Worm (Caenorhabditis elegans) whole organism, L1 larva: Measurements from ENCODE around the gene Y38E10A.33.

Source experiments
- C16A3.4 ChIP-seq: fragments of 150-350 bp; optimal IDR thresholded peaks from 2 replicates; lab custom pipeline; 2014; ENCODE audit warnings: missing biosample characterization, missing genetic modification characterization
- Y116A8C.19 ChIP-seq: sonication (generic microtip); optimal IDR thresholded peaks from 2 replicates; lab custom pipeline; 2016; ENCODE audit warnings: missing compliant biosample characterization, missing genetic modification characterization, borderline replicate concordance
- aly-2 ChIP-seq: fragments of 150-350 bp; optimal IDR thresholded peaks from 2 replicates; lab custom pipeline; 2014; ENCODE audit warnings: missing biosample characterization, missing genetic modification characterization
- ama-1 ChIP-seq: fragments of 150-350 bp; optimal IDR thresholded peaks from 2 replicates; lab custom pipeline; 2014
- blmp-1 ChIP-seq: fragments of 150-350 bp; optimal IDR thresholded peaks from 2 replicates; lab custom pipeline; 2014; ENCODE audit warnings: missing biosample characterization, missing genetic modification characterization
- ceh-63 ChIP-seq: fragments of 200-800 bp; sonication (Bioruptor generic); optimal IDR thresholded peaks from 2 replicates; lab custom pipeline; 2018; ENCODE audit warnings: mild to moderate bottlenecking, missing genetic modification characterization, missing compliant biosample characterization
- ceh-82 ChIP-seq, 3 experiments: fragments of 150-350 bp in 1 of 3; sonication (generic microtip) in 2 of 3; optimal IDR thresholded peaks; 2 replicates each; lab custom pipeline; 2014 to 2017; ENCODE audit warnings: missing biosample characterization in 3 of 3, missing genetic modification characterization in 3 of 3
- ceh-88 ChIP-seq: fragments of 200-800 bp; sonication (Bioruptor generic); IDR thresholded peaks from 2 replicates; pipeline ENCODE4 v1.3.6; 2022; ENCODE audit warnings: missing genetic modification characterization, missing compliant biosample characterization
- ces-1 ChIP-seq: fragments of 150-350 bp; optimal IDR thresholded peaks from 2 replicates; lab custom pipeline; 2014; ENCODE audit warnings: missing biosample characterization, missing genetic modification reagents, missing genetic modification characterization
- dpl-1 ChIP-seq, 3 experiments: fragments of 150-350 bp in 2 of 3; sonication (generic microtip) in 1 of 3; optimal IDR thresholded peaks; 2 replicates each; lab custom pipeline; 2014 to 2017; ENCODE audit warnings: missing biosample characterization in 3 of 3, missing genetic modification characterization in 3 of 3, missing genetic modification reagents in 3 of 3
- dsc-1 ChIP-seq: sonication (generic microtip); optimal IDR thresholded peaks from 2 replicates; lab custom pipeline; 2016; ENCODE audit warnings: mild to moderate bottlenecking, missing genetic modification characterization, missing compliant biosample characterization
- efl-3 ChIP-seq: fragments of 200-800 bp; sonication (Bioruptor generic); optimal IDR thresholded peaks from 2 replicates; lab custom pipeline; 2018; ENCODE audit warnings: mild to moderate bottlenecking, missing genetic modification characterization, missing compliant biosample characterization
- egl-27 ChIP-seq, 2 experiments: fragments of 150-350 bp in 1 of 2; sonication (generic microtip); optimal IDR thresholded peaks; 3 replicates each; lab custom pipeline; 2017 to 2018; ENCODE audit warnings: missing biosample characterization in 2 of 2, missing genetic modification characterization in 2 of 2, missing genetic modification reagents in 2 of 2
- elt-2 ChIP-seq: sonication (generic microtip); optimal IDR thresholded peaks from 2 replicates; lab custom pipeline; 2016; ENCODE audit warnings: missing genetic modification characterization, mild to moderate bottlenecking, inconsistent platforms, missing compliant biosample characterization, missing genetic modification reagents
- ets-5 ChIP-seq: fragments of 200-800 bp; sonication (Bioruptor generic); IDR thresholded peaks from 2 replicates; pipeline ENCODE4 v1.3.6; 2022; ENCODE audit warnings: missing genetic modification characterization, missing compliant biosample characterization
- fkh-10 ChIP-seq: sonication (generic microtip); optimal IDR thresholded peaks from 2 replicates; lab custom pipeline; 2017; ENCODE audit warnings: missing biosample characterization, missing genetic modification reagents, missing genetic modification characterization
- grh-1 ChIP-seq: fragments of 200-800 bp; sonication (Bioruptor generic); IDR thresholded peaks from 2 replicates; pipeline ENCODE4 v1.3.6; 2022; ENCODE audit warnings: missing genetic modification reagents, missing genetic modification characterization, missing compliant biosample characterization
- hlh-17 ChIP-seq: fragments of 200-800 bp; sonication (Bioruptor generic); optimal IDR thresholded peaks from 2 replicates; lab custom pipeline; 2018; ENCODE audit warnings: missing genetic modification characterization, mild to moderate bottlenecking, missing compliant biosample characterization, moderate library complexity, borderline replicate concordance
- irx-1 ChIP-seq: sonication (generic microtip); optimal IDR thresholded peaks from 2 replicates; lab custom pipeline; 2016; ENCODE audit warnings: missing genetic modification characterization, missing compliant biosample characterization
- isw-1 ChIP-seq: fragments of 200-800 bp; sonication (Bioruptor generic); IDR thresholded peaks from 2 replicates; pipeline ENCODE4 v1.3.6; 2022; ENCODE audit warnings: missing genetic modification characterization, missing compliant biosample characterization
- jun-1 ChIP-seq: fragments of 150-350 bp; optimal IDR thresholded peaks from 2 replicates; lab custom pipeline; 2014; ENCODE audit warnings: missing biosample characterization, missing genetic modification reagents, missing genetic modification characterization
- lin-14 ChIP-seq: fragments of 200-800 bp; sonication (Bioruptor generic); optimal IDR thresholded peaks from 2 replicates; lab custom pipeline; 2018; ENCODE audit warnings: mild to moderate bottlenecking, missing genetic modification characterization, moderate library complexity, missing compliant biosample characterization
- lin-15B ChIP-seq: fragments of 150-350 bp; sonication (generic microtip); optimal IDR thresholded peaks from 3 replicates; lab custom pipeline; 2014; ENCODE audit warnings: missing biosample characterization, missing genetic modification characterization
- lin-35 ChIP-seq, 2 experiments: fragments of 150-350 bp; optimal IDR thresholded peaks; 2 replicates each; lab custom pipeline; 2014; ENCODE audit warnings: missing biosample characterization in 2 of 2, missing genetic modification characterization in 2 of 2, missing genetic modification reagents in 2 of 2
- lin-39 ChIP-seq: fragments of 150-350 bp; optimal IDR thresholded peaks from 2 replicates; lab custom pipeline; 2014; ENCODE audit warnings: missing biosample characterization, missing genetic modification reagents, missing genetic modification characterization
- lsy-2 ChIP-seq, 2 experiments: fragments of 150-350 bp; optimal IDR thresholded peaks; 2 replicates each; lab custom pipeline; 2014; ENCODE audit warnings: missing biosample characterization in 2 of 2, missing genetic modification characterization in 2 of 2
- mdl-1 ChIP-seq, 2 experiments: fragments of 150-350 bp; optimal IDR thresholded peaks; 2 replicates each; lab custom pipeline; 2014 to 2017; ENCODE audit warnings: missing biosample characterization in 2 of 2, missing genetic modification characterization in 2 of 2, inconsistent platforms in 1 of 2
- nhr-11 ChIP-seq: fragments of 150-350 bp; optimal IDR thresholded peaks from 2 replicates; lab custom pipeline; 2014; ENCODE audit warnings: missing biosample characterization, missing genetic modification characterization
- nhr-12 ChIP-seq: sonication (generic microtip); optimal IDR thresholded peaks from 2 replicates; lab custom pipeline; 2017; ENCODE audit warnings: missing biosample characterization, missing genetic modification characterization
- nhr-19 ChIP-seq: fragments of 200-800 bp; sonication (Bioruptor generic); conservative IDR thresholded peaks from 2 replicates; pipeline ENCODE4 v1.3.6; 2022; ENCODE audit warnings: missing genetic modification characterization, missing compliant biosample characterization
- nhr-237 ChIP-seq: fragments of 150-350 bp; optimal IDR thresholded peaks from 2 replicates; lab custom pipeline; 2014; ENCODE audit warnings: missing biosample characterization, missing genetic modification characterization
- nhr-47 ChIP-seq: sonication (generic microtip); optimal IDR thresholded peaks from 2 replicates; lab custom pipeline; 2016; ENCODE audit warnings: mild to moderate bottlenecking, missing genetic modification characterization, moderate library complexity, missing compliant biosample characterization
- nhr-71 ChIP-seq: sonication (generic microtip); optimal IDR thresholded peaks from 2 replicates; lab custom pipeline; 2016; ENCODE audit warnings: mild to moderate bottlenecking, missing genetic modification characterization, moderate library complexity, missing compliant biosample characterization
- nhr-84 ChIP-seq: sonication (generic microtip); optimal IDR thresholded peaks from 2 replicates; lab custom pipeline; 2017; ENCODE audit warnings: missing biosample characterization, missing genetic modification characterization
- nhr-85 ChIP-seq: sonication (generic microtip); peaks from one replicate; lab custom pipeline; 2016; ENCODE audit warnings: missing genetic modification characterization, inconsistent platforms, missing compliant biosample characterization
- pag-3 ChIP-seq: sonication (generic microtip); optimal IDR thresholded peaks from 2 replicates; lab custom pipeline; 2017; ENCODE audit warnings: missing genetic modification characterization, mild to moderate bottlenecking, missing compliant biosample characterization, antibody characterized with exemption, borderline replicate concordance; ENCODE audit not compliant: insufficient read depth
- rnt-1 ChIP-seq: sonication (generic microtip); optimal IDR thresholded peaks from 2 replicates; lab custom pipeline; 2016; ENCODE audit warnings: mild to moderate bottlenecking, missing genetic modification characterization, moderate library complexity, missing compliant biosample characterization
- snpc-4 ChIP-seq: fragments of 150-350 bp; optimal IDR thresholded peaks from 2 replicates; lab custom pipeline; 2014; ENCODE audit warnings: missing biosample characterization, missing genetic modification characterization
- snu-23 ChIP-seq: sonication (generic microtip); optimal IDR thresholded peaks from 2 replicates; lab custom pipeline; 2016; ENCODE audit warnings: missing genetic modification characterization, missing compliant biosample characterization
- sup-37 ChIP-seq: fragments of 200-800 bp; sonication (Bioruptor generic); optimal IDR thresholded peaks from 2 replicates; lab custom pipeline; 2018; ENCODE audit warnings: mild to moderate bottlenecking, missing genetic modification characterization, missing compliant biosample characterization
- unc-130 ChIP-seq: fragments of 150-350 bp; optimal IDR thresholded peaks from 2 replicates; lab custom pipeline; 2017; ENCODE audit warnings: missing biosample characterization, missing genetic modification characterization, inconsistent platforms
- unc-30 ChIP-seq: sonication (generic microtip); optimal IDR thresholded peaks from 2 replicates; lab custom pipeline; 2017; ENCODE audit warnings: missing biosample characterization, missing genetic modification characterization
- unc-62 ChIP-seq: fragments of 150-350 bp; optimal IDR thresholded peaks from 2 replicates; lab custom pipeline; 2014; ENCODE audit warnings: missing biosample characterization, missing genetic modification reagents, missing genetic modification characterization
- unc-86 ChIP-seq: sonication (generic microtip); optimal IDR thresholded peaks from 2 replicates; lab custom pipeline; 2016; ENCODE audit warnings: missing genetic modification characterization, missing compliant biosample characterization
- zag-1 ChIP-seq: fragments of 150-350 bp; optimal IDR thresholded peaks from 2 replicates; lab custom pipeline; 2014; ENCODE audit warnings: missing biosample characterization, missing genetic modification characterization
- ztf-11 ChIP-seq, 2 experiments: sonication (generic microtip); optimal IDR thresholded peaks; 2 replicates each; lab custom pipeline; 2016 to 2017; ENCODE audit warnings: missing genetic modification characterization in 2 of 2, missing biosample characterization in 1 of 2, missing compliant biosample characterization in 1 of 2

Gene Y38E10A.33

DNA sequence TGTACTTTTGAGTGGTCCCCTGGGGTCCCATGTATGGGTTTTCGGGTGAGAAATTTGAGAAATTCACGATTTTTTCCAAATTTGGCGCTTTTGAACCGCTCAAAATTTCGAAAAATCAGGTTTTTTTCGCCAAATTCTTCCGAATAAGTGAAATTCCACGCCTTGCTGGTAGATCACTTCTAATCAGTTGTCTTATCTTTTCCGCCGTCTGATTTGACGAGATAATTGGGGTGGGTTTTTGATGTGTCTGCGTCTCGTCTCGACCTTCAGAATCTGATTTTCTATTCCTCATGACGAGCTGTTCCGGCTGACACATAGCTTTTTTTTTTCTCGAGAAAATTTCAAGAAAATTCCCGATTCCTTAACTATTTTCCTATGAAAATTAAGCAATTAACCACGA is 9.9 kb upstream of the Y38E10A.33 start:
- TF ChIP-seq blmp-1 (peak; percentile 84), nhr-11 (tag; lab: Kevin White, UChicago) (no peak), ztf-11 (tag; optimal IDR thresholded peaks at IDR 0.05; lab: Kevin White, UChicago) (no peak)

DNA sequence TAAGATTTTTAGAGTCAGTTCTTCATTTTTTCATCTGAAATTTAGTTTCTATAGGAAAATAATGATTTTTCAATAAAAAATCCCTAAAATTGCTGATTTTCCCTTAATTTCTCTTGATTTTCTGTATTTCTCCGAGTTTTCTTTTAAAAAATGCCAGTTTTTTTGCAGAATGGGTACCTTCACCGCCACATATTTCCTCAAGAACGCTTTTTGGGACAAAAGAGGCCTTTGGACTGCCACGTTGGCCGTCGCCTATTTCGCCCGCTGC is 645 bp downstream of the Y38E10A.33 start, which contains the start of gene Y38E10A.24:
Gene Y38E10A.24 (plus strand): TSS at position 169 of the 268 bp plus-strand sequence.
- TF ChIP-seq snu-23 (no peak), irx-1 (tag; lab: Kevin White, UChicago) (no peak), nhr-237 (tag; lab: Kevin White, UChicago) (no peak), isw-1 (GFP tag; lab: Robert Waterston, UW) (no peak), dsc-1 (tag; lab: Kevin White, UChicago) (no peak), pag-3 (tag; lab: Kevin White, UChicago) (no peak), lsy-2 (tag; optimal IDR thresholded peaks at IDR 0.05; lab: Kevin White, UChicago) (no peak), ama-1 (no peak), ceh-63 (GFP tag; lab: Kevin White, UChicago) (no peak), nhr-12 (tag; lab: Kevin White, UChicago) (no peak), ces-1 (GFP tag; lab: Kevin White, UChicago) (no peak)

DNA sequence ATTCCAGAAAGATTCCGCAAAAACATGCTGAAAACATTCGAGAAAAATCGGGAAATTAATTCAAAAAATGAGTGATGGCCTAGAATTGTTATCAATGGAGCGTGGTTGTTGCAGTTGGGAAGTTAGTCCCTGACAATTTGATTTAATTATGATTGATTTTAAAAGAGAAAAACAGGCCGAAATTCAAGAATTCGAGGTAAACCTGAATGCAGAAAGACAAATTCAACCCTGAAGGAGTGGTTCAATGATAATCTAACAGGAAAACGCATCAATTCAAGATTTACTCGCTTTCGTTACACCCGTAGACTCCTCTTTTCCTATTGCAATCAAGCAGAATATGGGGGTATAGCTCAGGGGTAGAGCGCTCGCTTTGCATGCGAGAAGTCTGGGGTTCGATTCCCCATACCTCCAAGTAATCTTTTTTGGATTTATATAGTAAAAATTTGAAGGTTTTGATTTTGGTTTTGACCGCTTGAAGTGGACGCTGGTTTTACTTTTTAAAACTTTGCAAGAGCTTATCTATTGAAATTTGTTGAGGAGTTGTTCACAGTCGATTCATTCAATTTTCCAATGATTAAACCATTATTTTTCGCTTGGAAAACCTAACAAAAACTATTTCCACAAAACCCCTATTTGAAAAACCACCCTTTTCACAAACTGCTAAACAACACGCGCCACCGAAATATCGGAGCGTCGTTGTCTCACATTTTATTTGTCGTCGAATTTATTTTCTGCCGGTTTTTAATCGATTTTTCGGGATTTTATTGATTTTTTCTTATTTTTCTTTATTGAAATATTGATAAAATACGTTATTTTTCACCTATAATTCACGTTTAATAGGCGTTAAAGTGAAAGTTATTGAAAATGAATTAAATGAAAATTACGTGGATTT is 1.2 kb downstream of the Y38E10A.33 start:
- TF ChIP-seq hlh-17 (GFP tag; lab: Kevin White, UChicago) (no peak), nhr-71 (tag; lab: Kevin White, UChicago) (peak; percentile 88), zag-1 (tag; lab: Kevin White, UChicago) (no peak), snpc-4 (tag; lab: Kevin White, UChicago) (peak; percentile 72), snu-23 (peak; percentile 88), lin-39 (peak; percentile 40), fkh-10 (GFP tag; lab: Kevin White, UChicago) (no peak), lin-35 (GFP tag; optimal IDR thresholded peaks at IDR 0.05; lab: Kevin White, UChicago) (peak; percentile 85 to 92), C16A3.4 (tag; lab: Kevin White, UChicago) (peak; percentile 80), dpl-1 (GFP tag; optimal IDR thresholded peaks at IDR 0.05; lab: Kevin White, UChicago) (peak; percentile 83 to 89 (median 87)), nhr-85 (peak; percentile 94), nhr-47 (tag; lab: Kevin White, UChicago) (peak; percentile 89), nhr-11 (tag; lab: Kevin White, UChicago) (peak; percentile 57), unc-130 (tag; lab: Kevin White, UChicago) (peak; percentile 37), ceh-88 (GFP tag; lab: Robert Waterston, UW) (no peak), nhr-84 (tag; lab: Kevin White, UChicago) (no peak), efl-3 (no peak), grh-1 (0 out of 2 replicates have a peak, but pooled peaks have one; percentile 36), unc-30 (tag; lab: Kevin White, UChicago) (no peak), ces-1 (GFP tag; lab: Kevin White, UChicago) (no peak), sup-37 (GFP tag; lab: Kevin White, UChicago) (peak; percentile 14), egl-27 (tag; optimal IDR thresholded peaks at IDR 0.05; lab: Kevin White, UChicago) (no peak), ets-5 (no peak), rnt-1 (tag; lab: Kevin White, UChicago) (peak; percentile 98), lin-14 (peak; percentile 90), pag-3 (tag; lab: Kevin White, UChicago) (no peak), elt-2 (tag; lab: Kevin White, UChicago) (peak; percentile 49), unc-62 (GFP tag; lab: Kevin White, UChicago) (no peak), aly-2 (tag; lab: Kevin White, UChicago) (peak; percentile 14), jun-1 (tag; lab: Kevin White, UChicago) (peak; percentile 48), ceh-82 (tag; optimal IDR thresholded peaks at IDR 0.05; lab: Kevin White, UChicago) (peak; percentile 65 to 82 (median 74)), mdl-1 (tag; optimal IDR thresholded peaks at IDR 0.05; lab: Kevin White, UChicago) (peak in 1 of 2 experiments; percentile 42), lin-15B (peak; percentile 89), lsy-2 (tag; optimal IDR thresholded peaks at IDR 0.05; lab: Kevin White, UChicago) (peak; percentile 78 to 89), nhr-19 (GFP tag; lab: Robert Waterston, UW) (peak; percentile 79), Y116A8C.19 (tag; lab: Kevin White, UChicago) (peak; percentile 38), unc-86 (tag; lab: Kevin White, UChicago) (peak; percentile 42)
